Worm (Caenorhabditis elegans): ENCODE measurements around the gene pfd-1.

ce11 chrIV:11103501-11103900 is 46.4 kb upstream of the pfd-1 start:
- TF ChIP-seq aly-2 (tag; optimal IDR thresholded peaks at IDR 0.05) (no peak), unc-62 (GFP tag; optimal IDR thresholded peaks at IDR 0.05) (no peak), fos-1 (tag; optimal IDR thresholded peaks at IDR 0.05) (no peak), fkh-10 (GFP tag; optimal IDR thresholded peaks at IDR 0.05) (no peak), ceh-82 (tag; optimal IDR thresholded peaks at IDR 0.05) (no peak), elt-1 (tag; optimal IDR thresholded peaks at IDR 0.05) (no peak), unc-39 (tag; optimal IDR thresholded peaks at IDR 0.05) (no peak), sea-2 (GFP tag; optimal IDR thresholded peaks at IDR 0.05) (no peak), zag-1 (tag; optimal IDR thresholded peaks at IDR 0.05) (no peak)

All from whole organism, L3 larva.